Worm (Caenorhabditis elegans) whole organism, L2 larva: Measurements from ENCODE around the gene R05D3.8.

Experiments
- C34F6.9 ChIP-seq: fragments of 150-350 bp; optimal IDR thresholded peaks from 2 replicates; lab custom pipeline; 2014; ENCODE audit warnings: missing biosample characterization, missing genetic modification characterization
- F13H6.1 ChIP-seq: sonication (generic microtip); optimal IDR thresholded peaks from 2 replicates; lab custom pipeline; 2016; ENCODE audit warnings: missing genetic modification characterization, missing compliant biosample characterization
- R02D3.7 ChIP-seq: fragments of 150-350 bp; optimal IDR thresholded peaks from 2 replicates; lab custom pipeline; 2014; ENCODE audit warnings: missing biosample characterization, missing genetic modification characterization
- Y55F3AM.14 ChIP-seq: fragments of 200-800 bp; sonication (Bioruptor generic); optimal IDR thresholded peaks from 2 replicates; lab custom pipeline; 2018; ENCODE audit warnings: mild to moderate bottlenecking, missing genetic modification characterization, missing compliant biosample characterization
- ZK546.5 ChIP-seq: sonication (generic microtip); optimal IDR thresholded peaks from 2 replicates; lab custom pipeline; 2017; ENCODE audit warnings: missing biosample characterization, missing genetic modification characterization
- alr-1 ChIP-seq: fragments of 150-350 bp; optimal IDR thresholded peaks from 2 replicates; lab custom pipeline; 2014; ENCODE audit warnings: missing biosample characterization, missing genetic modification characterization
- aly-2 ChIP-seq: fragments of 150-350 bp; optimal IDR thresholded peaks from 2 replicates; lab custom pipeline; 2014; ENCODE audit warnings: missing biosample characterization, missing genetic modification characterization
- ama-1 ChIP-seq: fragments of 150-350 bp; optimal IDR thresholded peaks from 2 replicates; lab custom pipeline; 2018; ENCODE audit warnings: inconsistent platforms
- blmp-1 ChIP-seq: sonication (generic microtip); optimal IDR thresholded peaks from 2 replicates; lab custom pipeline; 2017; ENCODE audit warnings: missing genetic modification characterization, mild to moderate bottlenecking, missing compliant biosample characterization, antibody characterized with exemption, moderate library complexity; ENCODE audit not compliant: insufficient read depth
- ceh-16 ChIP-seq: fragments of 150-350 bp; optimal IDR thresholded peaks from 2 replicates; lab custom pipeline; 2014; ENCODE audit warnings: missing biosample characterization, missing genetic modification characterization
- ceh-82 ChIP-seq: fragments of 150-350 bp; optimal IDR thresholded peaks from 2 replicates; lab custom pipeline; 2014; ENCODE audit warnings: missing biosample characterization, missing genetic modification characterization
- crh-2 ChIP-seq: sonication (generic microtip); optimal IDR thresholded peaks from 2 replicates; lab custom pipeline; 2017; ENCODE audit warnings: missing biosample characterization, missing genetic modification characterization
- dmd-4 ChIP-seq: sonication (generic microtip); optimal IDR thresholded peaks from 2 replicates; lab custom pipeline; 2017; ENCODE audit warnings: missing biosample characterization, missing genetic modification characterization
- egl-27 ChIP-seq: sonication (generic microtip); optimal IDR thresholded peaks from 3 replicates; lab custom pipeline; 2017; ENCODE audit warnings: missing biosample characterization, missing genetic modification reagents, missing genetic modification characterization
- elt-1 ChIP-seq: fragments of 150-350 bp; optimal IDR thresholded peaks from 2 replicates; lab custom pipeline; 2014; ENCODE audit warnings: missing biosample characterization, missing genetic modification characterization
- elt-3 ChIP-seq: sonication (generic microtip); optimal IDR thresholded peaks from 2 replicates; lab custom pipeline; 2017; ENCODE audit warnings: missing biosample characterization, missing genetic modification characterization
- fos-1 ChIP-seq: fragments of 150-350 bp; optimal IDR thresholded peaks from 2 replicates; lab custom pipeline; 2014; ENCODE audit warnings: missing biosample characterization, missing genetic modification characterization
- gmeb-1 ChIP-seq: fragments of 150-350 bp; optimal IDR thresholded peaks from 2 replicates; lab custom pipeline; 2014; ENCODE audit warnings: missing biosample characterization, missing genetic modification characterization
- lin-11 ChIP-seq: fragments of 150-350 bp; sonication (generic microtip); optimal IDR thresholded peaks from 2 replicates; lab custom pipeline; 2014; ENCODE audit warnings: missing biosample characterization, missing genetic modification characterization, inconsistent platforms, mixed read lengths
- lin-13 ChIP-seq: fragments of 150-350 bp; optimal IDR thresholded peaks from 2 replicates; lab custom pipeline; 2014; ENCODE audit warnings: missing biosample characterization, missing genetic modification reagents, missing genetic modification characterization
- lin-39 ChIP-seq: fragments of 150-350 bp; optimal IDR thresholded peaks from 2 replicates; lab custom pipeline; 2014; ENCODE audit warnings: missing biosample characterization, missing genetic modification reagents, missing genetic modification characterization
- lsy-2 ChIP-seq, 2 experiments: fragments of 150-350 bp in 1 of 2; sonication (generic microtip) in 1 of 2; optimal IDR thresholded peaks; 2 replicates each; lab custom pipeline; 2014 to 2017; ENCODE audit warnings: missing biosample characterization in 2 of 2, missing genetic modification characterization in 2 of 2
- mab-5 ChIP-seq: fragments of 150-350 bp; optimal IDR thresholded peaks from 2 replicates; lab custom pipeline; 2014; ENCODE audit warnings: missing biosample characterization, missing genetic modification characterization
- mbf-1 ChIP-seq: sonication (generic microtip); optimal IDR thresholded peaks from 2 replicates; lab custom pipeline; 2017; ENCODE audit warnings: missing biosample characterization, missing genetic modification characterization
- mdl-1 ChIP-seq, 2 experiments: fragments of 150-350 bp in 1 of 2; sonication (generic microtip) in 1 of 2; optimal IDR thresholded peaks; 2 replicates each; lab custom pipeline; 2017; ENCODE audit warnings: missing biosample characterization in 2 of 2, missing genetic modification characterization in 2 of 2
- nhr-10 ChIP-seq: sonication (generic microtip); optimal IDR thresholded peaks from 2 replicates; lab custom pipeline; 2017; ENCODE audit warnings: missing biosample characterization, missing genetic modification characterization
- nhr-11 ChIP-seq: fragments of 150-350 bp; optimal IDR thresholded peaks from 2 replicates; lab custom pipeline; 2014; ENCODE audit warnings: missing biosample characterization, missing genetic modification characterization
- nhr-12 ChIP-seq: fragments of 150-350 bp; optimal IDR thresholded peaks from 2 replicates; lab custom pipeline; 2014; ENCODE audit warnings: missing biosample characterization, missing genetic modification characterization
- nhr-129 ChIP-seq: fragments of 150-350 bp; optimal IDR thresholded peaks from 2 replicates; lab custom pipeline; 2014; ENCODE audit warnings: missing biosample characterization, missing genetic modification characterization
- nhr-21 ChIP-seq: fragments of 150-350 bp; optimal IDR thresholded peaks from 2 replicates; lab custom pipeline; 2014; ENCODE audit warnings: missing biosample characterization, missing genetic modification characterization
- nhr-23 ChIP-seq: fragments of 150-350 bp; optimal IDR thresholded peaks from 2 replicates; lab custom pipeline; 2014; ENCODE audit warnings: missing biosample characterization, missing genetic modification reagents, missing genetic modification characterization
- nhr-237 ChIP-seq: fragments of 150-350 bp; optimal IDR thresholded peaks from 2 replicates; lab custom pipeline; 2014; ENCODE audit warnings: missing biosample characterization, missing genetic modification characterization
- nhr-25 ChIP-seq: fragments of 150-350 bp; sonication (generic microtip); optimal IDR thresholded peaks from 3 replicates; lab custom pipeline; 2014; ENCODE audit warnings: missing biosample characterization, missing genetic modification characterization
- nhr-6 ChIP-seq: fragments of 150-350 bp; optimal IDR thresholded peaks from 2 replicates; lab custom pipeline; 2014; ENCODE audit warnings: missing biosample characterization, missing genetic modification characterization
- nhr-77 ChIP-seq: fragments of 150-350 bp; optimal IDR thresholded peaks from 2 replicates; lab custom pipeline; 2014; ENCODE audit warnings: missing biosample characterization, missing genetic modification characterization
- peb-1 ChIP-seq: fragments of 150-350 bp; optimal IDR thresholded peaks from 2 replicates; lab custom pipeline; 2014; ENCODE audit warnings: missing biosample characterization, missing genetic modification characterization
- sem-4 ChIP-seq: fragments of 150-350 bp; optimal IDR thresholded peaks from 2 replicates; lab custom pipeline; 2014; ENCODE audit warnings: missing biosample characterization, missing genetic modification reagents, missing genetic modification characterization
- skn-1 ChIP-seq: sonication (generic microtip); optimal IDR thresholded peaks from 2 replicates; lab custom pipeline; 2017; ENCODE audit warnings: missing biosample characterization, missing genetic modification characterization
- sma-3 ChIP-seq: sonication (generic microtip); optimal IDR thresholded peaks from 2 replicates; lab custom pipeline; 2016; ENCODE audit warnings: missing genetic modification reagents, missing genetic modification characterization, missing compliant biosample characterization
- sma-9 ChIP-seq, 2 experiments: fragments of 150-350 bp in 1 of 2; sonication (generic microtip) in 1 of 2; optimal IDR thresholded peaks; 2 replicates each; lab custom pipeline; 2014 to 2016; ENCODE audit warnings: missing genetic modification characterization in 2 of 2, mild to moderate bottlenecking in 1 of 2, missing biosample characterization in 1 of 2, missing compliant biosample characterization in 1 of 2, missing genetic modification reagents in 1 of 2, moderate library complexity in 1 of 2
- snpc-4 ChIP-seq: fragments of 150-350 bp; optimal IDR thresholded peaks from 2 replicates; lab custom pipeline; 2014; ENCODE audit warnings: missing biosample characterization, missing genetic modification characterization
- unc-39 ChIP-seq: fragments of 150-350 bp; optimal IDR thresholded peaks from 2 replicates; lab custom pipeline; 2014; ENCODE audit warnings: missing biosample characterization, missing genetic modification characterization
- unc-55 ChIP-seq: fragments of 150-350 bp; sonication (generic microtip); optimal IDR thresholded peaks from 3 replicates; lab custom pipeline; 2014; ENCODE audit warnings: missing biosample characterization, missing genetic modification reagents, missing genetic modification characterization
- unc-62 ChIP-seq: fragments of 150-350 bp; optimal IDR thresholded peaks from 2 replicates; lab custom pipeline; 2014; ENCODE audit warnings: missing biosample characterization, missing genetic modification reagents, missing genetic modification characterization
- zag-1 ChIP-seq: fragments of 150-350 bp; optimal IDR thresholded peaks from 2 replicates; lab custom pipeline; 2014; ENCODE audit warnings: missing biosample characterization, missing genetic modification characterization
- ztf-1 ChIP-seq: fragments of 200-800 bp; sonication (Bioruptor generic); conservative IDR thresholded peaks from 2 replicates; pipeline ENCODE4 v1.3.6; 2022; ENCODE audit warnings: missing genetic modification characterization, missing compliant biosample characterization
- ztf-11 ChIP-seq: sonication (generic microtip); optimal IDR thresholded peaks from 2 replicates; lab custom pipeline; 2017; ENCODE audit warnings: missing biosample characterization, missing genetic modification characterization
- ztf-4 ChIP-seq: fragments of 150-350 bp; optimal IDR thresholded peaks from 2 replicates; lab custom pipeline; 2014; ENCODE audit warnings: missing biosample characterization, missing genetic modification characterization

The R05D3.8 gene

ce11 chrIII:8319100-8319499, 39.0 kb downstream of the R05D3.8 start, which contains the start of gene F10E9.11:
Gene F10E9.11 (minus strand): TSS chrIII:8319260.
- peak; percentile 86 for TF ChIP-seq C34F6.9 (tag; lab: Kevin White, UChicago)
- no peak for TF ChIP-seq nhr-10 (tag; lab: Kevin White, UChicago)
- TF ChIP-seq R02D3.7 = no peak
- no peak for TF ChIP-seq elt-3 (tag; lab: Kevin White, UChicago)
- no peak for TF ChIP-seq nhr-11 (tag; lab: Kevin White, UChicago)
- peak; percentile 26 for TF ChIP-seq egl-27 (tag; lab: Kevin White, UChicago)
- no peak for TF ChIP-seq ceh-82 (tag; lab: Kevin White, UChicago)
- peak; percentile 84 for TF ChIP-seq sma-9 (GFP tag; optimal IDR thresholded peaks at IDR 0.05; lab: Kevin White, UChicago)
- no peak for TF ChIP-seq sma-9 (tag; optimal IDR thresholded peaks at IDR 0.05; lab: Kevin White, UChicago)
- TF ChIP-seq gmeb-1 (tag; lab: Kevin White, UChicago) = peak; percentile 94
- peak; percentile 69 for TF ChIP-seq mab-5 (tag; lab: Kevin White, UChicago)
- no peak for TF ChIP-seq nhr-12
- TF ChIP-seq Y55F3AM.14 (GFP tag; lab: Kevin White, UChicago) = no peak
- no peak for TF ChIP-seq aly-2
- no peak for TF ChIP-seq nhr-237 (tag; lab: Kevin White, UChicago)
- TF ChIP-seq elt-1 (tag; lab: Kevin White, UChicago) = no peak
- TF ChIP-seq lin-11 (tag; lab: Kevin White, UChicago) = peak; percentile 72
- no peak for TF ChIP-seq unc-62 (GFP tag; lab: Kevin White, UChicago)
- TF ChIP-seq dmd-4 = no peak
- TF ChIP-seq fos-1 (tag; lab: Kevin White, UChicago) = peak; percentile 38
- no peak for TF ChIP-seq nhr-23 (tag; lab: Kevin White, UChicago)
- no peak for TF ChIP-seq ztf-4 (tag; lab: Kevin White, UChicago)
- TF ChIP-seq crh-2 = peak; percentile 74
- peak; percentile 73 for TF ChIP-seq nhr-129 (tag; lab: Kevin White, UChicago)
- no peak for TF ChIP-seq nhr-77 (tag; lab: Kevin White, UChicago)
- no peak for TF ChIP-seq ama-1 (lab: Kevin White, UChicago)
- peak; percentile 86 for TF ChIP-seq unc-55 (GFP tag; lab: Kevin White, UChicago)
- TF ChIP-seq unc-39 = no peak
- TF ChIP-seq zag-1 (tag; lab: Kevin White, UChicago) = no peak
- peak; percentile 12 for TF ChIP-seq blmp-1
- no peak for TF ChIP-seq alr-1 (tag; lab: Kevin White, UChicago)
- TF ChIP-seq nhr-6 (tag; lab: Kevin White, UChicago) = peak; percentile 9
- peak; percentile 66 to 89 for TF ChIP-seq lsy-2 (tag; optimal IDR thresholded peaks at IDR 0.05; lab: Kevin White, UChicago)
- TF ChIP-seq lin-13 = peak; percentile 79
- TF ChIP-seq sma-3 (GFP tag; lab: Kevin White, UChicago) = peak; percentile 82
- TF ChIP-seq sem-4 (tag; lab: Kevin White, UChicago) = peak; percentile 58
- no peak for TF ChIP-seq ZK546.5
- TF ChIP-seq ztf-1 (GFP tag; lab: Robert Waterston, UW) = no peak
- TF ChIP-seq ztf-11 (tag; lab: Kevin White, UChicago) = no peak
- TF ChIP-seq ceh-16 (tag; lab: Kevin White, UChicago) = no peak
- peak; percentile 84 for TF ChIP-seq F13H6.1 (tag; lab: Kevin White, UChicago)
- TF ChIP-seq peb-1 = no peak
- no peak for TF ChIP-seq skn-1 (tag; lab: Kevin White, UChicago)
- TF ChIP-seq nhr-21 = peak; percentile 44
- no peak for TF ChIP-seq lin-39 (tag; lab: Kevin White, UChicago)
- TF ChIP-seq mdl-1 (tag; optimal IDR thresholded peaks at IDR 0.05; lab: Kevin White, UChicago) = no peak
- TF ChIP-seq snpc-4 (tag; lab: Kevin White, UChicago) = no peak
- no peak for TF ChIP-seq mbf-1 (tag; lab: Kevin White, UChicago)
- TF ChIP-seq nhr-25 = peak; percentile 79
